Worm (Caenorhabditis elegans): ENCODE data around the gene srbc-21.

DNA sequence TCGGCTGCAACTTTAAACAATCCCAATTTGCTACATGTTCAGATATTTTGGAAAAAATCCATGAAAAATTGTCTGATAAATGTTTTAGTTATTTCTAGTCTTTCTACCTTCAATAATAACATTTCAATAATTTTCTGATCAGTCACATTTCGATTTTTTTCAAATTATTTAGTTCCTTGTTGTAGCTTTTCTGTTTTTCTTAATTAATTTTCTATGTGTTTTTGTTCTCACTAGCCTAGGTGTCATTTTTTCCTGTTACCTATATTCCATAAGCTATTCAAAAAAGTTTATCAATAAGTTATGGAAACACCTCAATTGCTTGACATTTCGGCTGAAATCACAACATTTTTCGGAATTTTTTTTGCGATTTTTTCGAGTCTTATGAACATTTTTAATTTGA, 2.1 kb upstream of the srbc-21 start, which contains the start of gene srbc-23:
- TF ChIP-seq scrt-1 (GFP tag; IDR thresholded peaks at IDR 0.05) (no peak), ceh-13 (GFP tag; optimal IDR thresholded peaks at IDR 0.05) (no peak), tbx-37 (GFP tag; conservative IDR thresholded peaks at IDR 0.05) (no peak), ets-7 (tag; optimal IDR thresholded peaks at IDR 0.05) (no peak), aly-1 (tag; optimal IDR thresholded peaks at IDR 0.05) (no peak), flt-1 (GFP tag; IDR thresholded peaks at IDR 0.05) (no peak), ama-1 (optimal IDR thresholded peaks at IDR 0.05) (no peak), ceh-36 (tag; optimal IDR thresholded peaks at IDR 0.05) (no peak), tbx-11 (GFP tag; IDR thresholded peaks at IDR 0.05) (no peak), pes-1 (GFP tag; IDR thresholded peaks at IDR 0.05) (no peak), hmg-4 (GFP tag; optimal IDR thresholded peaks at IDR 0.05) (no peak), tra-4 (tag; optimal IDR thresholded peaks at IDR 0.05) (no peak), hnd-1 (tag; optimal IDR thresholded peaks at IDR 0.05) (no peak), hmbx-1 (tag; optimal IDR thresholded peaks at IDR 0.05) (no peak)

Measured in whole organism, early embryonic.